Worm (Caenorhabditis elegans) whole organism, late embryonic: ENCODE measurements around the gene srx-98.

Experiments
- C08G9.2 ChIP-seq: sonication (generic microtip); optimal IDR thresholded peaks from 2 replicates; lab custom pipeline; 2016; ENCODE audit warnings: mild to moderate bottlenecking, missing genetic modification characterization, moderate library complexity, missing compliant biosample characterization
- F13H6.1 ChIP-seq: sonication (generic microtip); optimal IDR thresholded peaks from 2 replicates; lab custom pipeline; 2016; ENCODE audit warnings: missing genetic modification characterization, missing compliant biosample characterization
- K02D7.2 ChIP-seq: sonication (generic microtip); optimal IDR thresholded peaks from 2 replicates; lab custom pipeline; 2017; ENCODE audit warnings: mild to moderate bottlenecking, missing genetic modification characterization, missing compliant biosample characterization
- Y22D7AL.16 ChIP-seq: sonication (generic microtip); optimal IDR thresholded peaks from 2 replicates; lab custom pipeline; 2016; ENCODE audit warnings: missing genetic modification characterization, missing compliant biosample characterization
- ahr-1 ChIP-seq: sonication (generic microtip); optimal IDR thresholded peaks from 2 replicates; lab custom pipeline; 2016; ENCODE audit warnings: missing genetic modification characterization, missing compliant biosample characterization
- ceh-14 ChIP-seq: sonication (generic microtip); optimal IDR thresholded peaks from 2 replicates; lab custom pipeline; 2016; ENCODE audit warnings: missing genotype, missing genetic modification characterization, missing compliant biosample characterization
- ceh-19 ChIP-seq: fragments of 200-800 bp; sonication (Bioruptor generic); optimal IDR thresholded peaks from 2 replicates; lab custom pipeline; 2018; ENCODE audit warnings: mild to moderate bottlenecking, missing genetic modification characterization, missing compliant biosample characterization
- ceh-22 ChIP-seq: sonication (generic microtip); optimal IDR thresholded peaks from 2 replicates; lab custom pipeline; 2017; ENCODE audit warnings: missing biosample characterization, missing genetic modification characterization
- ceh-24 ChIP-seq: sonication (generic microtip); optimal IDR thresholded peaks from 2 replicates; lab custom pipeline; 2016; ENCODE audit warnings: mild to moderate bottlenecking, missing genetic modification characterization, missing compliant biosample characterization
- ceh-30 ChIP-seq: fragments of 150-350 bp; optimal IDR thresholded peaks from 2 replicates; lab custom pipeline; 2014; ENCODE audit warnings: missing biosample characterization, missing genetic modification characterization
- ceh-45 ChIP-seq: fragments of 200-800 bp; sonication (Bioruptor generic); IDR thresholded peaks from 2 replicates; pipeline ENCODE4 v1.3.6; 2022; ENCODE audit warnings: missing genetic modification reagents, missing genetic modification characterization, missing compliant biosample characterization
- ceh-48 ChIP-seq: sonication (generic microtip); optimal IDR thresholded peaks from 2 replicates; lab custom pipeline; 2016; ENCODE audit warnings: missing genetic modification characterization, inconsistent platforms, missing compliant biosample characterization
- ceh-6 ChIP-seq: fragments of 200-800 bp; sonication (Bioruptor generic); optimal IDR thresholded peaks from 2 replicates; lab custom pipeline; 2018; ENCODE audit warnings: mild to moderate bottlenecking, missing genetic modification characterization, missing compliant biosample characterization
- che-1 ChIP-seq: sonication (generic microtip); optimal IDR thresholded peaks from 2 replicates; lab custom pipeline; 2016; ENCODE audit warnings: mild to moderate bottlenecking, missing genetic modification characterization, missing compliant biosample characterization
- elt-2 ChIP-seq: sonication (generic microtip); optimal IDR thresholded peaks from 2 replicates; lab custom pipeline; 2016; ENCODE audit warnings: missing genetic modification reagents, missing genetic modification characterization, missing compliant biosample characterization
- elt-4 ChIP-seq: sonication (generic microtip); optimal IDR thresholded peaks from 2 replicates; lab custom pipeline; 2016; ENCODE audit warnings: missing genetic modification characterization, missing compliant biosample characterization
- eyg-1 ChIP-seq: sonication (generic microtip); optimal IDR thresholded peaks from 2 replicates; lab custom pipeline; 2016; ENCODE audit warnings: missing genotype, missing genetic modification characterization, missing compliant biosample characterization
- fax-1 ChIP-seq: sonication (generic microtip); optimal IDR thresholded peaks from 2 replicates; lab custom pipeline; 2016; ENCODE audit warnings: missing genotype, missing genetic modification characterization, missing compliant biosample characterization
- fkh-6 ChIP-seq: sonication (generic microtip); optimal IDR thresholded peaks from 2 replicates; lab custom pipeline; 2016; ENCODE audit warnings: missing genetic modification characterization, missing compliant biosample characterization
- hlh-13 ChIP-seq: fragments of 200-800 bp; sonication (Bioruptor generic); optimal IDR thresholded peaks from 2 replicates; lab custom pipeline; 2018; ENCODE audit warnings: mild to moderate bottlenecking, missing genetic modification characterization, missing compliant biosample characterization
- hlh-30 ChIP-seq: sonication (generic microtip); optimal IDR thresholded peaks from 2 replicates; lab custom pipeline; 2017; ENCODE audit warnings: antibody characterized with exemption, missing genetic modification characterization, missing compliant biosample characterization; ENCODE audit not compliant: insufficient read depth
- madf-2 ChIP-seq: sonication (generic microtip); optimal IDR thresholded peaks from 2 replicates; lab custom pipeline; 2017; ENCODE audit warnings: missing genetic modification characterization, missing compliant biosample characterization
- nhr-11 ChIP-seq: fragments of 150-350 bp; optimal IDR thresholded peaks from 2 replicates; lab custom pipeline; 2014; ENCODE audit warnings: missing biosample characterization, missing genetic modification characterization
- nhr-232 ChIP-seq: sonication (generic microtip); optimal IDR thresholded peaks from 2 replicates; lab custom pipeline; 2016; ENCODE audit warnings: missing genetic modification characterization, missing compliant biosample characterization
- npax-4 ChIP-seq: sonication (generic microtip); optimal IDR thresholded peaks from 2 replicates; lab custom pipeline; 2016; ENCODE audit warnings: missing genetic modification characterization, missing compliant biosample characterization
- odd-2 ChIP-seq: sonication (generic microtip); optimal IDR thresholded peaks from 2 replicates; lab custom pipeline; 2017; ENCODE audit warnings: antibody characterized with exemption, mild to moderate bottlenecking, missing genetic modification characterization, missing compliant biosample characterization
- pag-3 ChIP-seq: sonication (generic microtip); optimal IDR thresholded peaks from 2 replicates; lab custom pipeline; 2016; ENCODE audit warnings: missing compliant biosample characterization, missing genetic modification characterization, borderline replicate concordance
- pax-1 ChIP-seq: fragments of 150-350 bp; optimal IDR thresholded peaks from 2 replicates; lab custom pipeline; 2014; ENCODE audit warnings: missing biosample characterization, missing genetic modification characterization
- pha-2 ChIP-seq: sonication (generic microtip); optimal IDR thresholded peaks from 2 replicates; lab custom pipeline; 2017; ENCODE audit warnings: mild to moderate bottlenecking, missing genetic modification characterization, missing compliant biosample characterization
- pha-4 ChIP-seq: fragments of 150-350 bp; optimal IDR thresholded peaks from 2 replicates; lab custom pipeline; 2018; ENCODE audit warnings: missing biosample characterization, missing genetic modification reagents, missing genetic modification characterization
- pros-1 ChIP-seq: fragments of 150-350 bp; optimal IDR thresholded peaks from 2 replicates; lab custom pipeline; 2014; ENCODE audit warnings: missing biosample characterization, missing genetic modification reagents, missing genetic modification characterization
- rnt-1 ChIP-seq: sonication (generic microtip); optimal IDR thresholded peaks from 2 replicates; lab custom pipeline; 2016; ENCODE audit warnings: missing genetic modification characterization, missing compliant biosample characterization
- sdc-2 ChIP-seq: sonication (generic microtip); optimal IDR thresholded peaks from 2 replicates; lab custom pipeline; 2016; ENCODE audit warnings: missing genotype, missing genetic modification characterization, missing compliant biosample characterization
- syd-9 ChIP-seq: sonication (generic microtip); optimal IDR thresholded peaks from 2 replicates; lab custom pipeline; 2016; ENCODE audit warnings: mild to moderate bottlenecking, missing genetic modification characterization, moderate library complexity, missing compliant biosample characterization
- unc-3 ChIP-seq, 2 experiments: fragments of 200-800 bp in 1 of 2; sonication (Bioruptor generic) in 1 of 2; sonication (generic microtip) in 1 of 2; conservative IDR thresholded peaks in 1 of 2; optimal IDR thresholded peaks in 1 of 2; 2 replicates each; pipeline versions ENCODE4 v1.3.6 to Lab custom; 2016 to 2022; ENCODE audit warnings: missing compliant biosample characterization in 2 of 2, missing genetic modification characterization in 2 of 2, missing genetic modification reagents in 1 of 2
- ztf-16 ChIP-seq: sonication (generic microtip); optimal IDR thresholded peaks from 2 replicates; lab custom pipeline; 2017; ENCODE audit warnings: missing genetic modification characterization, missing compliant biosample characterization

srx-98 gene

DNA sequence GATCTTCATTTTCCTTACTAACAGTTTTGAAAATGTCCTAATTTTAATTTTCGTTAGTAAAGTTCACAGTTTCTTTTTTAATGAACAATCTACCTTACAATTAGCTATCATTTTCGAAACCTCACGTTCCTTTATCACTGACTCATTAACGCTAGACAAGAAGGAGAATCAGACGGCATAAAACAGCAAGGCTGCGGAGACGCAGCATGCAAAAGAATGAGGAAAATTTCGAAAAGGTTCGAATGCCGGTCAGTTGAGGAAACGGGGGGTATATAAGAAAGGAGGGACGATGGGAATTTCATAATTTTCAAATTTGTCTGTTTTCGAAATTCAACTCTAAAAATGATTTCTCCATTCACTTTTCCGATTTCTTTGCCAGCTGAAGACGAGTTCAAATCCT lies 8.9 kb downstream of the srx-98 start, which contains the start of gene F19B10.13:
F19B10.13 (plus strand) TSS at position 343 of the 400 bp plus-strand sequence.
- TF ChIP-seq ahr-1 (tag; lab: Kevin White, UChicago) (no peak), nhr-232 (no peak), elt-2 (peak; percentile 12), rnt-1 (no peak), odd-2 (tag; lab: Kevin White, UChicago) (no peak)

DNA sequence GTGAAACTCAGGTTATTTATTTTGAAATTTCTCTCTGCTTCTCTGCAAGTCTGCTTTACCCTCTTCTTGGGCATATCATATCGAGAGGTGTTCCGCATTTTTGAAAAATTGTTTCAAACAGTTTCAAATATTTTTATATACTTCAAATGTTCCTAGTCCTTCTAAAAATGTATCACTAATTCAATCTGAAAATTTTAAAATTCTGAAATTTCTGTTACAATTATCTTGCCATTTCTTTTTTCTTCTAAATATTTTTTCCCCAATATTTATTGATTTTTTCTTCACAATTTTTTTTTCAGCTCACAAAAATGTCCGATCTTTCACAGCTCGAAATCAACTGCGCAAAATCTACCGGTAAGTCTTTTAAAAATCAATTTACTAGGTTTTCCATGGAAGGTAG lies 11.1 kb downstream of the srx-98 start, which contains the start of gene F19B10.4:
F19B10.4 (plus strand) TSS at position 301 of the 400 bp plus-strand sequence.
- TF ChIP-seq madf-2 (tag; lab: Kevin White, UChicago) (no peak), ceh-14 (tag; lab: Kevin White, UChicago) (no peak), ceh-19 (GFP tag; lab: Kevin White, UChicago) (no peak), fax-1 (no peak), ztf-16 (tag; lab: Kevin White, UChicago) (no peak), K02D7.2 (tag; lab: Kevin White, UChicago) (no peak), elt-2 (no peak), pros-1 (no peak), pha-4 (tag; lab: Kevin White, UChicago) (no peak), sdc-2 (tag; lab: Kevin White, UChicago) (no peak), npax-4 (tag; lab: Kevin White, UChicago) (no peak), hlh-30 (no peak), fkh-6 (no peak), eyg-1 (tag; lab: Kevin White, UChicago) (no peak), elt-4 (tag; lab: Kevin White, UChicago) (no peak), unc-3 (GFP tag; conservative IDR thresholded peaks at IDR 0.05; lab: Robert Waterston, UW) (no peak), unc-3 (tag; optimal IDR thresholded peaks at IDR 0.05; lab: Kevin White, UChicago) (no peak), hlh-13 (no peak), ceh-48 (tag; lab: Kevin White, UChicago) (no peak), pag-3 (tag; lab: Kevin White, UChicago) (no peak), ceh-45 (GFP tag; lab: Robert Waterston, UW) (no peak)

DNA sequence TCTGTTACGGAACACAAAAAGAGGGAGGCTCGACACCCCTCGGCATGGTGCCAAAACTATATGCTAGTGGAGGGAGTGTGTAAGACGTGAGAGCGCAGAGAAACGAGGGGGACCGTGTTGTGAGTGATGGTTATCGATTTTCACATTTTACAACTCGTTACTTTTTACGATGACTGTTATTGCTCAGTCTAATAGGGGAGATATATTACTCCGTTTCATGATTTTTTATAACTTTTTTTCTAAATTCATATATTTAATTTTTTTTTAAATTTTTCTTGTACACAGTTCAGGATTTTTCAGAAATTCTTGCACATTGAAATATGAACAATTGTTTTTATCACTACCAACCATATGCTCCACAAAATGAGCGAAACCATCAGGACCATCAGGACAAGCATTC lies 15.5 kb downstream of the srx-98 start, which contains the start of gene F19B10.5:
F19B10.5 (plus strand) TSS at position 301 of the 400 bp plus-strand sequence.
- no peak for TF ChIP-seq K02D7.2 (tag; lab: Kevin White, UChicago)
- no peak for TF ChIP-seq ceh-22
- TF ChIP-seq ceh-6 (GFP tag; lab: Kevin White, UChicago): no peak
- no peak for TF ChIP-seq nhr-11 (tag; lab: Kevin White, UChicago)
- TF ChIP-seq ceh-30 (tag; lab: Kevin White, UChicago): no peak
- TF ChIP-seq, all 69 proteins: peak for 0

- no peak for TF ChIP-seq ceh-45 (GFP tag; lab: Robert Waterston, UW)
- TF ChIP-seq hlh-30: no peak
- TF ChIP-seq ceh-6 (GFP tag; lab: Kevin White, UChicago): no peak
- no peak for TF ChIP-seq eyg-1 (tag; lab: Kevin White, UChicago)
- no peak for TF ChIP-seq che-1 (tag; lab: Kevin White, UChicago)
- TF ChIP-seq syd-9 (tag; lab: Kevin White, UChicago): no peak
- no peak for TF ChIP-seq ceh-48 (tag; lab: Kevin White, UChicago)
- TF ChIP-seq Y22D7AL.16 (tag; lab: Kevin White, UChicago): no peak
- TF ChIP-seq C08G9.2: no peak
- TF ChIP-seq ceh-19 (GFP tag; lab: Kevin White, UChicago): no peak
- TF ChIP-seq pag-3 (tag; lab: Kevin White, UChicago): no peak
- TF ChIP-seq ceh-24 (tag; lab: Kevin White, UChicago): no peak
- TF ChIP-seq pax-1 (tag; lab: Kevin White, UChicago): no peak
These were observed 23.7 kb downstream of the srx-98 start, which contains the start of gene fbxb-33 for ce11 chrII:3647111-3647510. fbxb-33 (plus strand) TSS chrII:3647411.

ce11 chrII:3641197-3641596 lies 29.7 kb downstream of the srx-98 start, which contains the start of gene M151.1:
M151.1 (plus strand) TSS chrII:3641497.
- no peak for TF ChIP-seq F13H6.1
- no peak for TF ChIP-seq pha-2 (tag; lab: Kevin White, UChicago)
